Worm (Caenorhabditis elegans) whole organism, L4 larva: Measurements from ENCODE around the gene F35G12.7.

ENCODE experiments used
- F44E2.7 ChIP-seq: fragments of 200-800 bp; sonication (Bioruptor generic); IDR thresholded peaks from 2 replicates; pipeline ENCODE4 v2.1.2; 2022; ENCODE audit warnings: missing genetic modification characterization, missing compliant biosample characterization
- F49E8.2 ChIP-seq: sonication (generic microtip); optimal IDR thresholded peaks from 2 replicates; lab custom pipeline; 2016; ENCODE audit warnings: missing compliant biosample characterization, mild to moderate bottlenecking, missing genetic modification characterization, borderline replicate concordance
- R02D3.7 ChIP-seq: fragments of 150-350 bp; sonication (generic microtip); optimal IDR thresholded peaks from 3 replicates; lab custom pipeline; 2014; ENCODE audit warnings: missing biosample characterization, missing genetic modification characterization
- Y75B8A.6 ChIP-seq: fragments of 200-800 bp; sonication (Bioruptor generic); IDR thresholded peaks from 2 replicates; pipeline ENCODE4 v1.3.6; 2022; ENCODE audit warnings: missing genetic modification reagents, missing genetic modification characterization, missing compliant biosample characterization
- aha-1 ChIP-seq: fragments of 150-350 bp; peaks from one replicate; lab custom pipeline; 2014; ENCODE audit warnings: missing biosample characterization, missing genetic modification characterization
- aly-2 ChIP-seq: sonication (generic microtip); optimal IDR thresholded peaks from 2 replicates; lab custom pipeline; 2018; ENCODE audit warnings: missing biosample characterization, missing genetic modification characterization
- ama-1 ChIP-seq: fragments of 150-350 bp; optimal IDR thresholded peaks from 2 replicates; lab custom pipeline; 2014; ENCODE audit warnings: inconsistent platforms, mixed read lengths
- arid-1 ChIP-seq: fragments of 200-800 bp; sonication (Bioruptor generic); conservative IDR thresholded peaks from 2 replicates; pipeline ENCODE4 v1.3.6; 2022; ENCODE audit warnings: missing genetic modification reagents, missing genetic modification characterization, missing compliant biosample characterization
- ceh-28 ChIP-seq: fragments of 150-350 bp; optimal IDR thresholded peaks from 2 replicates; lab custom pipeline; 2014; ENCODE audit warnings: missing biosample characterization, missing genetic modification reagents, missing genetic modification characterization
- cey-2 ChIP-seq: sonication (generic microtip); optimal IDR thresholded peaks from 3 replicates; lab custom pipeline; 2017; ENCODE audit warnings: missing genetic modification characterization, mild to moderate bottlenecking, missing compliant biosample characterization, antibody characterized with exemption, borderline replicate concordance; ENCODE audit not compliant: insufficient read depth
- dmd-9 ChIP-seq: fragments of 200-800 bp; sonication (Bioruptor generic); IDR thresholded peaks from 2 replicates; pipeline ENCODE4 v1.3.6; 2022; ENCODE audit warnings: missing genetic modification reagents, missing genetic modification characterization, missing compliant biosample characterization
- dpl-1 ChIP-seq: fragments of 150-350 bp; optimal IDR thresholded peaks from 2 replicates; lab custom pipeline; 2014; ENCODE audit warnings: missing biosample characterization, missing genetic modification reagents, missing genetic modification characterization
- egl-27 ChIP-seq: sonication (generic microtip); optimal IDR thresholded peaks from 3 replicates; lab custom pipeline; 2017; ENCODE audit warnings: missing biosample characterization, missing genetic modification reagents, missing genetic modification characterization
- fos-1 ChIP-seq: fragments of 150-350 bp; optimal IDR thresholded peaks from 2 replicates; lab custom pipeline; 2014; ENCODE audit warnings: missing biosample characterization, missing genetic modification characterization
- gei-8 ChIP-seq: fragments of 200-800 bp; sonication (Bioruptor generic); optimal IDR thresholded peaks from 2 replicates; lab custom pipeline; 2018; ENCODE audit warnings: mild to moderate bottlenecking, missing genetic modification characterization, missing compliant biosample characterization
- hlh-11 ChIP-seq: fragments of 200-800 bp; sonication (Bioruptor generic); optimal IDR thresholded peaks from 2 replicates; lab custom pipeline; 2018; ENCODE audit warnings: mild to moderate bottlenecking, missing genetic modification characterization, missing compliant biosample characterization
- hmg-1.1 ChIP-seq: fragments of 200-800 bp; sonication (Bioruptor generic); IDR thresholded peaks from 2 replicates; pipeline ENCODE4 v1.3.6; 2022; ENCODE audit warnings: missing genetic modification reagents, missing genetic modification characterization, missing compliant biosample characterization
- lin-13 ChIP-seq: fragments of 150-350 bp; optimal IDR thresholded peaks from 2 replicates; lab custom pipeline; 2014; ENCODE audit warnings: missing biosample characterization, missing genetic modification reagents, missing genetic modification characterization
- lin-15B ChIP-seq: fragments of 150-350 bp; sonication (generic microtip); optimal IDR thresholded peaks from 3 replicates; lab custom pipeline; 2014; ENCODE audit warnings: missing biosample characterization, missing genetic modification characterization
- lin-39 ChIP-seq: fragments of 150-350 bp; optimal IDR thresholded peaks from 2 replicates; lab custom pipeline; 2014; ENCODE audit warnings: missing biosample characterization, missing genetic modification reagents, missing genetic modification characterization
- lsy-2 ChIP-seq, 2 experiments: fragments of 150-350 bp in 1 of 2; sonication (generic microtip) in 1 of 2; optimal IDR thresholded peaks; 2 replicates each; lab custom pipeline; 2014 to 2017; ENCODE audit warnings: missing biosample characterization in 2 of 2, missing genetic modification characterization in 2 of 2
- mep-1 ChIP-seq: fragments of 150-350 bp; sonication (generic microtip); optimal IDR thresholded peaks from 3 replicates; lab custom pipeline; 2014; ENCODE audit warnings: missing biosample characterization, missing genetic modification characterization
- mes-2 ChIP-seq: sonication (generic microtip); optimal IDR thresholded peaks from 2 replicates; lab custom pipeline; 2016; ENCODE audit warnings: missing genotype, mild to moderate bottlenecking, missing genetic modification characterization, missing compliant biosample characterization; ENCODE audit not compliant: poor library complexity, severe bottlenecking
- mxl-2 ChIP-seq: fragments of 200-800 bp; sonication (Bioruptor generic); conservative IDR thresholded peaks from 2 replicates; pipeline ENCODE4 v1.3.6; 2022; ENCODE audit warnings: missing genetic modification reagents, missing genetic modification characterization, missing compliant biosample characterization
- nhr-25 ChIP-seq: sonication (generic microtip); optimal IDR thresholded peaks from 2 replicates; lab custom pipeline; 2017; ENCODE audit warnings: missing genetic modification characterization, mild to moderate bottlenecking, missing compliant biosample characterization, antibody characterized with exemption, moderate library complexity, borderline replicate concordance; ENCODE audit not compliant: insufficient read depth
- nhr-28 ChIP-seq: fragments of 150-350 bp; optimal IDR thresholded peaks from 2 replicates; lab custom pipeline; 2014; ENCODE audit warnings: missing biosample characterization, missing genetic modification characterization
- saeg-2 ChIP-seq: fragments of 200-800 bp; sonication (Bioruptor generic); IDR thresholded peaks from 2 replicates; pipeline ENCODE4 v1.3.6; 2022; ENCODE audit warnings: missing genetic modification reagents, missing genetic modification characterization, missing compliant biosample characterization
- sdz-12 ChIP-seq: fragments of 200-800 bp; sonication (Bioruptor generic); optimal IDR thresholded peaks from 2 replicates; lab custom pipeline; 2018; ENCODE audit warnings: mild to moderate bottlenecking, missing genetic modification characterization, missing compliant biosample characterization
- set-16 ChIP-seq: fragments of 200-800 bp; sonication (Bioruptor generic); IDR thresholded peaks from 2 replicates; pipeline ENCODE4 v1.3.6; 2022; ENCODE audit warnings: missing genetic modification reagents, missing genetic modification characterization, missing compliant biosample characterization
- spr-3 ChIP-seq: fragments of 200-800 bp; sonication (Bioruptor generic); optimal IDR thresholded peaks from 2 replicates; lab custom pipeline; 2018; ENCODE audit warnings: mild to moderate bottlenecking, missing genetic modification characterization, missing compliant biosample characterization
- unc-62 ChIP-seq, 3 experiments: fragments of 150-350 bp in 1 of 3; sonication (generic microtip); optimal IDR thresholded peaks in 2 of 3; peaks in 1 of 3; 1 replicate in 1 of 3; 2 replicates in 2 of 3; lab custom pipeline; 2014 to 2017; ENCODE audit warnings: missing biosample characterization in 3 of 3, missing genetic modification characterization in 3 of 3, missing genetic modification reagents in 3 of 3, missing genotype in 1 of 3
- zag-1 ChIP-seq: fragments of 150-350 bp; optimal IDR thresholded peaks from 2 replicates; lab custom pipeline; 2014; ENCODE audit warnings: missing biosample characterization, missing genetic modification characterization
- zfp-2 ChIP-seq: sonication (generic microtip); optimal IDR thresholded peaks from 2 replicates; lab custom pipeline; 2016; ENCODE audit warnings: mild to moderate bottlenecking, missing genetic modification characterization, missing compliant biosample characterization
- zip-2 ChIP-seq: fragments of 150-350 bp; optimal IDR thresholded peaks from 2 replicates; lab custom pipeline; 2014; ENCODE audit warnings: missing biosample characterization, missing genetic modification characterization
- ztf-11 ChIP-seq: fragments of 150-350 bp; optimal IDR thresholded peaks from 2 replicates; lab custom pipeline; 2014; ENCODE audit warnings: missing biosample characterization, missing genetic modification characterization

Gene F35G12.7

ce11 chrIII:4551963-4552362 is 35.2 kb downstream of the F35G12.7 start (continued):
- TF ChIP-seq zag-1 (no peak), unc-62 (GFP tag; optimal IDR thresholded peaks at IDR 0.05 in 1 of 2; lab: Kevin White, UChicago) (peak in 1 of 2 experiments; percentile 36), unc-62 (tag; optimal IDR thresholded peaks at IDR 0.05; lab: Kevin White, UChicago) (no peak)
- TF ChIP-seq, all 104 proteins: peak for 41

ce11 chrIII:4548739-4549138 is 38.4 kb downstream of the F35G12.7 start, which contains the start of gene M88.4:
M88.4 (plus strand) TSS chrIII:4549039.
- TF ChIP-seq unc-62 (GFP tag; optimal IDR thresholded peaks at IDR 0.05 in 1 of 2; lab: Kevin White, UChicago) = peak in 1 of 2 experiments; percentile 2
- TF ChIP-seq unc-62 (tag; optimal IDR thresholded peaks at IDR 0.05; lab: Kevin White, UChicago) = no peak
- TF ChIP-seq lin-39 = no peak

ce11 chrIII:4544959-4545358 is 42.2 kb downstream of the F35G12.7 start, which contains the start of gene M88.3:
M88.3 (minus strand) TSS chrIII:4545059.
- no peak for TF ChIP-seq mxl-2
- TF ChIP-seq aha-1 (tag; lab: Kevin White, UChicago) = no peak
- no peak for TF ChIP-seq F44E2.7 (GFP tag; lab: Robert Waterston, UW)
- no peak for TF ChIP-seq fos-1 (tag; lab: Kevin White, UChicago)
- TF ChIP-seq R02D3.7 (tag; lab: Kevin White, UChicago) = no peak
- no peak for TF ChIP-seq egl-27 (tag; lab: Kevin White, UChicago)
- TF ChIP-seq spr-3 (GFP tag; lab: Kevin White, UChicago) = no peak
- no peak for TF ChIP-seq hmg-1.1 (GFP tag; lab: Robert Waterston, UW)
- TF ChIP-seq Y75B8A.6 (GFP tag; lab: Robert Waterston, UW) = no peak
- no peak for TF ChIP-seq sdz-12 (GFP tag; lab: Kevin White, UChicago)
- no peak for TF ChIP-seq saeg-2 (GFP tag; lab: Robert Waterston, UW)
- TF ChIP-seq dpl-1 (GFP tag; lab: Kevin White, UChicago) = no peak
- TF ChIP-seq lin-13 = no peak
- TF ChIP-seq lin-15B (tag; lab: Kevin White, UChicago) = no peak
- no peak for TF ChIP-seq zip-2
- TF ChIP-seq ama-1 (lab: Kevin White, UChicago) = no peak
- TF ChIP-seq, all 104 proteins: peak for 0

- TF ChIP-seq mes-2 (tag; lab: Kevin White, UChicago) = peak; percentile 54
- TF ChIP-seq mxl-2 = no peak
- TF ChIP-seq dpl-1 (GFP tag; lab: Kevin White, UChicago) = peak; percentile 25
- no peak for TF ChIP-seq ceh-28 (tag; lab: Kevin White, UChicago)
- no peak for TF ChIP-seq gei-8 (GFP tag; lab: Kevin White, UChicago)
- peak; percentile 20 for TF ChIP-seq mep-1
- TF ChIP-seq nhr-25 = no peak
- no peak for TF ChIP-seq cey-2
- no peak for TF ChIP-seq hlh-11 (tag; lab: Kevin White, UChicago)
- TF ChIP-seq nhr-28 = no peak
- TF ChIP-seq dmd-9 (GFP tag; lab: Robert Waterston, UW) = no peak
- no peak for TF ChIP-seq ztf-11 (tag; lab: Kevin White, UChicago)
- TF ChIP-seq sdz-12 (GFP tag; lab: Kevin White, UChicago) = no peak
- TF ChIP-seq zfp-2 = no peak
- no peak for TF ChIP-seq arid-1 (GFP tag; lab: Robert Waterston, UW)
- TF ChIP-seq set-16 (GFP tag; lab: Robert Waterston, UW) = no peak
- no peak for TF ChIP-seq F49E8.2 (tag; lab: Kevin White, UChicago)
- TF ChIP-seq lin-15B (tag; lab: Kevin White, UChicago) = no peak
- TF ChIP-seq lsy-2 (tag; optimal IDR thresholded peaks at IDR 0.05; lab: Kevin White, UChicago) = peak in 1 of 2 experiments; percentile 46
- TF ChIP-seq saeg-2 (GFP tag; lab: Robert Waterston, UW) = no peak
- TF ChIP-seq aly-2 = no peak
These were observed 44.7 kb downstream of the F35G12.7 start, which contains the start of the genes mrps-34 and cisd-3.1 for ce11 chrIII:4542362-4542931. mrps-34 (minus strand) TSS chrIII:4542452. cisd-3.1 (plus strand) TSS chrIII:4542881.
